Fruit fly (Drosophila melanogaster): ENCODE measurements around the gene Lamtor5.

Gene Lamtor5

DNA sequence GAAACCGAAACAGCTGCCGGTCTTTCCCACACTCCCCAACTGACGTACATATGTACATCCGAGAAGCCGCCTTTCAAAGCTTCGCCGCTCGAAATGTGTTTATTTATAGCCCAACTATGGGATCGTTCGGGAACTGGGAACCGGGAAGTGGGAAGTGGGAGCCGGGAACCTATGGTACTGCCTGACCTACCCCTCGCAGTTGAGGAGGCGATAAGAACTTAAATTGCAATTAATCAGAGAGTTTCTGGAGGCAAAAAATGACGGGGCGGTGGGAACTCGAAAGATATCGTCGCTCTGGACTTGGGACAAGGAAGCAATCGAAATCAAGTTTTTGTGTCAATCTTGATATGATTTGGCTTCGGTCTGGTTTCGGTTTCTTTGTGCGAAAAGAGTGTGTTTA, 26.1 kb downstream of the Lamtor5 start:
- TF ChIP-seq CG17801 (GFP tag; optimal IDR thresholded peaks at IDR 0.05; ENCODE audit: partially characterized antibody) = no peak

DNA sequence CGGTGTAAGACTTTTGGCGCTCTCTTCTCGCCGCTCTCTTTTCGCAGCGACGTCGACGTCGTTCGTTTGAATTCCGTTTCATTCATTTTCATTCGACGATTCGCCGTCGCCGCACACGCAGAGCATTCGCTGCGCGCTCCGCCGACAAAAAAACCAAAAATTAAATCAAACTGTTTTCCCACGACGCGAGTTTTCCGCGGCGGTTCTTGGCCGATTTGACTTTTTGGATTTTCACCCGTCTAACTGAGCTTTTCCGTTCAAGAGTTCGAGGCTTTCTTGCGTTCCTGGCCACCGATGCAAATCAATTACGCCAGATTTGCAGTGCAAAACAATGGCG, 27.6 kb downstream of the Lamtor5 start:
- no peak for TF ChIP-seq CG17801 (GFP tag; optimal IDR thresholded peaks at IDR 0.05; ENCODE audit: partially characterized antibody)

DNA sequence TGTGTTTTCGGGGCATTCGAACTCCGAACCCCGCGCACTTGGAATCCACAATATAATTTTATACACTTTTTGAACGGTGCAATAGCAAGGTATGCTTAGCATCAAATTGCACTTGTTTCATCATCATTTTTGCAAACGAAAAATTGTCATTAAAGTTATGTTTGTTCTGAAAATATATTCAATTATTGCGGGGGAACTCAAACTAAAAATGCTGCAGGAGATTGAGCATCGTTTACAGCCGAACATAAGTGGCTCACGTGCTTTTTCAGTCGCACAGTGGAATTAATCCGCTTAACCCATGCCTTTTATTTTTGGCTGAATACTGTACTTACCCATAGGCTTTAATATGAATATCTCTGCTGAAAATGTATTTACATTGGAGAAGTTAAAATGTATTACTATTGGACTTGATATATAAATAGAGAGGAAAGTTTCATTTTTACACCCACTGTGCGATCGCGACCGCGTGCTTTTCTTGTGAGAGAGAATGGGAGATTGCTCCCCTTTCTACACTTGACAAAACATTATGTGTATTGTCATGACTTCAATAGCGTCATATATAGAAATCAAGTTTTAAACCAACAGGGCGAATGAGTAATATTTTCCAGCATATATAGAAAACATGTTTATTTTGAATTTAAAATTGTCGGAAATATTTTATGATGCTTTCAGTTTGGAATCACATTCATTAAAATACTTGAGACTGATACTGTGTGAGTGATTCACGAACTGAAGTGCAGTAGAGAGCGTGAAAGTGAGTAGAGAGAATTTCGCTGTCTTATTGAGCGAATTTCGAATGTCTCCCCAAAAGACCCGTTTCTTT, 28.2 kb downstream of the Lamtor5 start:
- peak; percentile 98 for TF ChIP-seq CG17801 (GFP tag; optimal IDR thresholded peaks at IDR 0.05; ENCODE audit: partially characterized antibody)

DNA sequence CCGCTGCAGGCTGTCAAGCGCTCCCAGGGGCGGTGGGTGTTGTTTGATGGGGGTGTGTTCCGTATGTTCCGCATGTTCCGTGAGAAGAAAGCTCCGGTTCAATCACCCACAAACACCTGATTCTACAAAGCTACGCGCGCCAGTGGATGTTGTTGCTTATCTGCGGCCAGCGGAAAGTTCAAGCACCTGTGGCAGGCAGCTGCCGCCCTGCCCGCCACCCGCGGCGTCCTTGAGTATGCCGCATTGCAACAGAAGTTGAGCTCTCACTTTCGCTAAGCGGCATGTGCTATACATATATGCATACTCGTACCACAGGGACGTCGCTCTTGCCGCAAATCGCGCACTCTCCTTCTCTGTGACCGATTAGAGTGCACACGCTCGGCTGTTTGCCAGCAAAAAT, 30.7 kb downstream of the Lamtor5 start:
- no peak for TF ChIP-seq CG17801 (GFP tag; optimal IDR thresholded peaks at IDR 0.05; ENCODE audit: partially characterized antibody)

dm6 chrX:1825912-1826862, 32.6 kb downstream of the Lamtor5 start:
- peak; percentile 35 for TF ChIP-seq CG17801 (GFP tag; optimal IDR thresholded peaks at IDR 0.05; ENCODE audit: partially characterized antibody)

dm6 chrX:1824610-1824948, 34.2 kb downstream of the Lamtor5 start:
- TF ChIP-seq CG17801 (GFP tag; optimal IDR thresholded peaks at IDR 0.05; ENCODE audit: partially characterized antibody) = no peak

DNA sequence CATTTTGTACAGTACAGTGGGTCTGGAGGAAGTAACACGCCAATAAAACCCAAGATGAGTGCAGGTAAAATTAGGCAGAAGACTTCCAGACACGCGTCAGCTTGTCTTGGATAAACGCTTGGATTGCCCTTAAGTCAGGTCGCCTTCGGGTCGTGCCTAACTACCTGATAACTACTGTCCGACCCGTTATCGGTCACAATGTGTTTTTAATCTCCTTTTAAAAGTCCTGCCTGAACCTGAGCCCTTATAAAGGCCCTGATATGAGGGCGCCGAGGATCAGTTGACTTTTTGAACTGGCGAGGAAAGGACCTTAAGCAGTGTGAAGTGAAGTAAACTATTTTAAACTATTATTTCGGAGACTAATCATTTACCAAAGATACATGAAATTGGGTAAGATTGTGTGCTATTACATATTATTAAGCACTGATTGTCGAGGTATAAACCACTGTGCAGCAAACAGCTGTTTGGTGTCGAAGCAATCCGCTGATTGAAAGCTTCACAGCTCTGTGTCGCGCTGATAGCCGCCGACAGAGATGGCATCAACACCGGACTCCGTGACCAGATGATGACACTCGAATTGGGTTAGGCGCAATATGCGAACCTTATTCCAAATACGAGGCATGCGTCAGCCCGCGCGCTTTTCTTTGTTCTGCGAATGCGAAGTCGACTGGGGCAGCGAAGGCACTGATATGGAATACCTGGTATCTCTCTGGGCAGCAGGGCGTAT, 34.7 kb downstream of the Lamtor5 start:
- no peak for TF ChIP-seq CG17801 (GFP tag; optimal IDR thresholded peaks at IDR 0.05; ENCODE audit: partially characterized antibody)

dm6 chrX:1822281-1822680, 36.5 kb downstream of the Lamtor5 start, which contains the start of gene CG14811:
CG14811 (minus strand) TSS chrX:1822381.
- no peak for TF ChIP-seq CG17801 (GFP tag; optimal IDR thresholded peaks at IDR 0.05; ENCODE audit: partially characterized antibody)

DNA sequence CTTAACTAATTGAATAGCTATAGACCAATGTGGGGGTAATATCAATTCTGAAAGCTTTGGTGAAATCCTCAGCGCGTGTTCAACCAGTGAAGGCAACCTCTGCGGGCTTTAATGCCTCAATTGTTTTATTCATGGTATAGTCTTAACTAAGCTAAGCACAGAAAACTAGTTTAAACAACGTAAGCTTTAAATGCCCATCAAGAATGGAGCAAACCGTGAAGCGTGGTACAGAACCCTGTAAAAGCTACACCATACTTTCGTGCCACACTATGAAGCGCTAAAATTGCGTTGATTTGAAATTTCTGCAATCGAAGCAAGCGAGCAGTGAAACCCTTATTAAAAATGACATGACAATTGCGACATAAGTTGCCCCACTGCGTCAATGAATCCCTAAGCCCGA, 37.7 kb downstream of the Lamtor5 start:
- TF ChIP-seq CG17801 (GFP tag; optimal IDR thresholded peaks at IDR 0.05; ENCODE audit: partially characterized antibody) = no peak

- TF ChIP-seq CG17801 (GFP tag; optimal IDR thresholded peaks at IDR 0.05; ENCODE audit: partially characterized antibody) = no peak
Measured at dm6 chrX:1820241-1820640, 38.5 kb downstream of the Lamtor5 start, which contains the start of gene CG14810. CG14810 (minus strand) TSS chrX:1820341.

DNA sequence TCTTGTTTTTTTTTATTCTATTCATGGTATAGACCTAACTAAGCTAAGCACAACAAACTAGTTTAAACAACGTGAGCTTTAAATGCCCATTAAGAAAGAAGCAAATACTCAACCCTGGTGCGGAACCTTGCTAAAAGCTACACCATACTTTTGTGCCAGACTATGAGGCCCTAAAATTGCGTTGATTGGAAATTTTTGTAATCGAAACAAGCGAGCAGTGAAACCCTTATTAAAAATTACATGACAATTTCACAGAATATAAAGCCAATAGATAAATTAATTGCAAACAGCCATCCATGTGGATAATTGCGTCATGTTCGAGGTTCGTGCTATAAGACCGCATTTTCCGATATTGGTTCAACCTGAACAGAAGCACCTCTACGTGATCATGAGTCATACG, 39.7 kb downstream of the Lamtor5 start:
- TF ChIP-seq CG17801 (GFP tag; optimal IDR thresholded peaks at IDR 0.05; ENCODE audit: partially characterized antibody) = peak; percentile 4

dm6 chrX:1811173-1811572, 47.6 kb downstream of the Lamtor5 start:
- no peak for TF ChIP-seq CG17801 (GFP tag; optimal IDR thresholded peaks at IDR 0.05; ENCODE audit: partially characterized antibody)

Measured in ovary, adult (tissue).